Worm (Caenorhabditis elegans) whole organism, young adult: ENCODE measurements around the gene cec-1.
A peak's percentile ranks its signal among the peaks of the same experiment; 100 is the strongest.

Experiments used
- F52B5.7 ChIP-seq: sonication (generic microtip); optimal IDR thresholded peaks from 2 replicates; lab custom pipeline; 2016; ENCODE audit warnings: mild to moderate bottlenecking, missing genetic modification characterization, missing compliant biosample characterization
- T07F8.4 ChIP-seq: sonication (generic microtip); optimal IDR thresholded peaks from 2 replicates; lab custom pipeline; 2016; ENCODE audit warnings: mild to moderate bottlenecking, missing genetic modification characterization, moderate library complexity, missing compliant biosample characterization
- ama-1 ChIP-seq, 3 experiments: fragments of 150-350 bp in 1 of 3; sonication (generic microtip) in 2 of 3; optimal IDR thresholded peaks; 2 replicates each; lab custom pipeline; 2014 to 2018; ENCODE audit warnings: missing biosample characterization in 2 of 3, missing genetic modification characterization in 2 of 3, missing genetic modification reagents in 2 of 3
- attf-6 ChIP-seq: fragments of 200-800 bp; sonication (Bioruptor generic); IDR thresholded peaks from 2 replicates; pipeline ENCODE4 v1.3.6; 2022; ENCODE audit warnings: missing genetic modification reagents, missing genetic modification characterization, missing compliant biosample characterization
- bed-2 ChIP-seq: fragments of 200-800 bp; sonication (Bioruptor generic); IDR thresholded peaks from 2 replicates; pipeline ENCODE4 v1.3.6; 2022; ENCODE audit warnings: missing genetic modification reagents, missing genetic modification characterization, missing compliant biosample characterization
- efl-1 ChIP-seq: fragments of 150-350 bp; optimal IDR thresholded peaks from 2 replicates; lab custom pipeline; 2014; ENCODE audit warnings: missing biosample characterization, missing genetic modification reagents, missing genetic modification characterization
- hmg-20 ChIP-seq: fragments of 200-800 bp; sonication (Bioruptor generic); IDR thresholded peaks from 2 replicates; pipeline ENCODE4 v1.3.6; 2022; ENCODE audit warnings: missing genetic modification reagents, missing genetic modification characterization, missing compliant biosample characterization
- mxl-1 ChIP-seq: sonication (generic microtip); optimal IDR thresholded peaks from 2 replicates; lab custom pipeline; 2016; ENCODE audit warnings: missing genetic modification characterization, missing compliant biosample characterization
- pha-4 ChIP-seq: fragments of 150-350 bp; sonication (generic microtip); optimal IDR thresholded peaks from 2 replicates; lab custom pipeline; 2014; ENCODE audit warnings: missing biosample characterization, missing genetic modification reagents, missing genetic modification characterization
- snpc-1.1 ChIP-seq: sonication (generic microtip); optimal IDR thresholded peaks from 2 replicates; lab custom pipeline; 2017; ENCODE audit warnings: missing genetic modification characterization, mild to moderate bottlenecking, missing compliant biosample characterization, antibody characterized with exemption, moderate library complexity, missing genotype, missing genetic modification reagents; ENCODE audit not compliant: insufficient read depth
- xnd-1 ChIP-seq: sonication (generic microtip); optimal IDR thresholded peaks from 2 replicates; lab custom pipeline; 2016; ENCODE audit warnings: missing genotype, missing genetic modification reagents, missing genetic modification characterization, missing compliant biosample characterization
- ztf-22 ChIP-seq: fragments of 200-800 bp; sonication (Bioruptor generic); optimal IDR thresholded peaks from 2 replicates; lab custom pipeline; 2018; ENCODE audit warnings: mild to moderate bottlenecking, missing genetic modification characterization, moderate library complexity, missing compliant biosample characterization

- TF ChIP-seq xnd-1 (tag; lab: Kevin White, UChicago) (no peak), ama-1 (optimal IDR thresholded peaks at IDR 0.05; lab: Kevin White, UChicago) (no peak), ama-1 (GFP tag; optimal IDR thresholded peaks at IDR 0.05; lab: Kevin White, UChicago) (no peak), F52B5.7 (no peak), T07F8.4 (tag; lab: Kevin White, UChicago) (no peak), attf-6 (GFP tag; lab: Robert Waterston, UW) (peak; percentile 28; the same call in 1 of the 2 replicates), hmg-20 (GFP tag; lab: Robert Waterston, UW) (no peak), ztf-22 (GFP tag; lab: Kevin White, UChicago) (no peak), efl-1 (GFP tag; lab: Kevin White, UChicago) (no peak), bed-2 (GFP tag; lab: Robert Waterston, UW) (no peak), mxl-1 (tag; lab: Kevin White, UChicago) (no peak), snpc-1.1 (tag; lab: Kevin White, UChicago) (no peak), pha-4 (tag; lab: Kevin White, UChicago) (no peak)
These were observed 24.4 kb downstream of the cec-1 start for ce11 chrIII:8450494-8450893.
